Worm (Caenorhabditis elegans): ENCODE measurements around the gene ins-10.

DNA sequence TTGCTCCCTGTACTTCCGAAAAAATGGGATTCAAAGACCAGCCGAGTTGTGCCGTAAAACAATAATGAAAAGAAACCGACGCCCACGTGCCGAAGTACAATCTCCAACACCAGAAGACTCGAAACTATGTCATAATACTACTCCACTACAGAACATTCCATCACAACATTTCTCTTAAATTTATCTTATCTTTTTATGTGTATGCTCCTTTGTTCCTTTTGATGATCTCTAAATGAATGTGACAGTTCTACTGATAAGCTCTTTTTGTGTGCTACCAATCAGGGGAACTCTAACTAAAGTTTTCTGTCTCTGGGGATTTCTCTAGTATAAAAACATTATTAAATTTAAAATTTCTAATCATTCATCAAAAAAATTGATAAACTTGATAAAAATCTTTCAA lies 46.9 kb upstream of the ins-10 start:
- no peak for TF ChIP-seq blmp-1 (tag; optimal IDR thresholded peaks at IDR 0.05)
- TF ChIP-seq nhr-28 (tag; optimal IDR thresholded peaks at IDR 0.05), result no peak
- no peak for TF ChIP-seq nhr-76 (tag; optimal IDR thresholded peaks at IDR 0.05)
- no peak for TF ChIP-seq ztf-11 (tag; optimal IDR thresholded peaks at IDR 0.05)
